Worm (Caenorhabditis elegans): ENCODE data around the gene Y51H7C.8.

ce11 chrII:1365985-1366384 is 35.6 kb upstream of the Y51H7C.8 start:
- TF ChIP-seq ref-1 (GFP tag; conservative IDR thresholded peaks at IDR 0.05) (no peak), klf-2 (GFP tag; conservative IDR thresholded peaks at IDR 0.05) (no peak), flt-1 (GFP tag; IDR thresholded peaks at IDR 0.05) (no peak), T22C8.4 (GFP tag; IDR thresholded peaks at IDR 0.05) (no peak), ztf-29 (GFP tag; IDR thresholded peaks at IDR 0.05) (no peak)
